Worm (Caenorhabditis elegans) whole organism, L4 larva: ENCODE data around the gene B0336.12.

Source experiments
- dmd-6 ChIP-seq: fragments of 200-800 bp; sonication (Bioruptor generic); IDR thresholded peaks from 2 replicates; pipeline ENCODE4 v1.3.6; 2022; ENCODE audit warnings: missing genetic modification reagents, missing genetic modification characterization, missing compliant biosample characterization
- egl-27 ChIP-seq: sonication (generic microtip); optimal IDR thresholded peaks from 3 replicates; lab custom pipeline; 2017; ENCODE audit warnings: missing biosample characterization, missing genetic modification reagents, missing genetic modification characterization
- fkh-10 ChIP-seq: fragments of 150-350 bp; optimal IDR thresholded peaks from 2 replicates; lab custom pipeline; 2014; ENCODE audit warnings: missing biosample characterization, missing genetic modification reagents, missing genetic modification characterization
- mxl-3 ChIP-seq: fragments of 200-800 bp; sonication (Bioruptor generic); optimal IDR thresholded peaks from 2 replicates; lab custom pipeline; 2018; ENCODE audit warnings: mild to moderate bottlenecking, missing genetic modification characterization, missing compliant biosample characterization
- tag-97 ChIP-seq: fragments of 200-800 bp; sonication (Bioruptor generic); IDR thresholded peaks from 2 replicates; pipeline ENCODE4 v1.3.6; 2022; ENCODE audit warnings: missing genetic modification characterization, missing compliant biosample characterization

DNA sequence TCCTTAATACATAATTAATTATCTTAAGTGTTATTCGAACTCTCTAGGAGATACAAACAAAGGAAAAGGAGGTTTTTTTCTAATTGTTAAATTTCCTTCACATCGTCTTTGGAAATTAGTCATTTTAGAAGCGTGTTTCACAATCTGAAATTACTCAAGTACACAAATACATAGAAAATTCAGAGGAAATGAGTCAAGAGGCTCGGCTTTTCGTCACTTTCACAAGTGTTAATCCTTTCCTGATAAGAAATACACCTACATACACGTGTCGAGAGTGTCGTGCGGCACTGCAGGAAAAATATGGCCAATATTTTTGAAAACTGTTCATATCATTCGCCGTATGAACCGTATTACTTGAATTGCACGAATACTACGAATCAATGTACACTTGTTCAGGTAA is 37.2 kb upstream of the B0336.12 start, which contains the start of gene B0244.4:
- no peak for TF ChIP-seq egl-27 (tag; lab: Kevin White, UChicago)
- TF ChIP-seq mxl-3 (GFP tag; lab: Kevin White, UChicago), result no peak
- no peak for TF ChIP-seq fkh-10 (GFP tag; lab: Kevin White, UChicago)
- TF ChIP-seq dmd-6 (GFP tag; lab: Robert Waterston, UW), result no peak
- no peak for TF ChIP-seq tag-97 (GFP tag; lab: Robert Waterston, UW)
